Worm (Caenorhabditis elegans) whole organism, dauer: Measurements from ENCODE around the gene T04A8.13.

Source experiments
- unc-62 ChIP-seq: sonication (generic microtip); optimal IDR thresholded peaks from 2 replicates; lab custom pipeline; 2017; ENCODE audit warnings: missing biosample characterization, missing genetic modification reagents, missing genetic modification characterization

The T04A8.13 gene

ce11 chrIII:4693695-4694094 is 13.1 kb upstream of the T04A8.13 start, which contains the start of gene T04A8.8:
T04A8.8 (plus strand) TSS chrIII:4693995.
- no peak for TF ChIP-seq unc-62

DNA sequence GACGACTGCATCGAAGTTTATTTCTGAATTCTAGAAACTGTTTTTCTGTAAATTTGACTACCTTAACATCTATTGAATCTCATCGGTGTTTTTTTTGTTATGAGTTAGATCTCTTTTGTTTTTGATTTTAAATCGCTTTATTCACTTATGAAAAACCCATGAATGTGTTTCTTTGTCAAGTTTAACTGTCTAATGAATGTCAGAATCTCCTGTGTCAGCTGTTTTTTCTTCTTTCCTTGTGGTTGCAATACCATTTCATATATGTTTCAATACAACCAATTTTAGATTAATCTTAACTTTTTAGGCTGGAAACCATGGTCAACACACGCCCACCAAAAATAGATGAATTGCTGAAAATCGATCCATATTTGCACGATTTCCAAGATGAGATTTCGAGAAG is 11.7 kb upstream of the T04A8.13 start, which contains the start of gene T04A8.7:
T04A8.7 (plus strand) TSS at position 301 of the 400 bp plus-strand sequence.
- TF ChIP-seq unc-62: no peak

DNA sequence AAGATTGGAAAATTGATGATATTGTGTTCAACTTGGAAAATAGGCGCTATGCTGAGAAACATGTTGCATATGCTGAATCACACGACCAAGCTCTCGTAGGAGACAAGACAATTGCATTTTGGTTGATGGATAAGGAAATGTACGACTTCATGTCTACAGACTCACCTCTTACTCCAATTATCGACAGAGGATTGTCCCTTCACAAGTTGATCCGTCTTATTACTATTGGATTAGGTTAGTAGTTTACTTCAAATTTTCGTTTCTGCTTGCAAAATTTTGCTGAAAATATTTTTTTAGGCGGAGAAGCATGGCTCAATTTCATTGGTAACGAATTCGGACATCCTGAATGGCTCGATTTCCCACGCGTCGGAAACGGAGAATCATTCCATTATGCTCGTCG is 9.9 kb upstream of the T04A8.13 start:
- TF ChIP-seq unc-62: no peak

DNA sequence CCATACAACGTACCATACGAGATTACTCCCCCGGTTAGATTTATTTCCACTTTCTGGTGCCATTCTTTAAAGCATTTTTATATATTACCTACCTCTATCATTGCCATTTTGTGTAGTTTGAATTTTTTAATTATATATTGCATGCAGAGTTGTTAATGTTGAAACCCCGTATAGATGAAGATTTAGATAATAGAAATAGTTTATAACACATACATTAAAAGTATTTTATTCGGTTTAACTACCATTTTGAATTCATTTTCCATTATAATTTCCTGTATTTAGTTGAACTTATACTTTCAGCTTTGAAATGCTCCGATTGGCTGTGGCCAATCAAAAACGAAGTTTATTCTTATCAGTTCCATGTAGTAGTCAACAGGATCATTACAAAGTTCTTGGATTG is 9.0 kb upstream of the T04A8.13 start, which contains the start of gene dnj-18:
dnj-18 (plus strand) TSS at position 301 of the 400 bp plus-strand sequence.
- TF ChIP-seq unc-62: no peak

DNA sequence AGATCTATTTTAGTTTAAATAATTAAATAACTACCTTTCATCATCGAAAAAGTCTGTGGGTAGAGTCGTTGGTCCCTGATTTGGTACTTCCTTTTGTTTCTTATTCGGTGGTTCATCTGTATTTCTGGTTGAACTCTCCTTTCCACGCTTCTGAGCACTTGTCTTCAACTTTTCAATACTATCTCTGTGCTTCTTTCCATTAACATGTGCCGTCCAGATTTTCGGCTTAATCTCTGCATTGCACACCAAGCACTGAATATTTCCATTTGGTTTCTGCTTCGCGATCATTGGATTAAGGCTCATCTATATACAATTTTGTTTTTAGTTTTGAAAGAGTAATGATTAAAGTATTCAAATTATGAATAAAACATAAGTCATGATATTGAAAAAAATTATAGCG is 6.9 kb upstream of the T04A8.13 start, which contains the start of gene sel-13:
sel-13 (minus strand) TSS at position 303 of the 400 bp plus-strand sequence.
- no peak for TF ChIP-seq unc-62

- TF ChIP-seq unc-62: no peak
These were observed 2.8 kb upstream of the T04A8.13 start, which contains the start of the genes clp-2 and mrpl-16 for ce11 chrIII:4703932-4704454. clp-2 (minus strand) TSS chrIII:4704025. mrpl-16 (plus strand) TSS chrIII:4704404.

DNA sequence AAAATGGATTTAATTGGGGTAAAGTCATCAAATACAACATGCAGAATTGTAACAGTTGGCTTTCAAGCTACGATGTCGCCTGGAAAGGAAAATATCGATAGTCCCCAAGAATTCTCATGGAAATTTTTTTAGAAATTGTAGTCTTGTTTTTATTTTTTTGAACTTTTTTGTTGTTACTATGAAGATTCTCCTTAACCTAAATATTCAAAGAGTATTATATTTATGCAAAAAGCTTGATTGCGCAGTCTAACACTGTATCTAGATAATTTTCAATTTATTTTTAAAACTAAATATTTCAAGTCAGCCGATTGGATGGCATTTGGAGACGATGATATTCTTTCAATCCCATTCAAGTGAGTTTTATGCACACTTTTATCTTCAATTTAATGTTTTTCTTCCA is 1.6 kb upstream of the T04A8.13 start, which contains the start of gene pgap-2:
pgap-2 (plus strand) TSS at position 301 of the 400 bp plus-strand sequence.
- no peak for TF ChIP-seq unc-62

ce11 chrIII:4708909-4709308 is 2.1 kb downstream of the T04A8.13 start, which contains the start of gene T04A8.18:
T04A8.18 (plus strand) TSS chrIII:4709209.
- no peak for TF ChIP-seq unc-62

- no peak for TF ChIP-seq unc-62
These were observed 8.3 kb downstream of the T04A8.13 start, which contains the start of gene him-18 for ce11 chrIII:4715088-4715487. him-18 (minus strand) TSS chrIII:4715188.

DNA sequence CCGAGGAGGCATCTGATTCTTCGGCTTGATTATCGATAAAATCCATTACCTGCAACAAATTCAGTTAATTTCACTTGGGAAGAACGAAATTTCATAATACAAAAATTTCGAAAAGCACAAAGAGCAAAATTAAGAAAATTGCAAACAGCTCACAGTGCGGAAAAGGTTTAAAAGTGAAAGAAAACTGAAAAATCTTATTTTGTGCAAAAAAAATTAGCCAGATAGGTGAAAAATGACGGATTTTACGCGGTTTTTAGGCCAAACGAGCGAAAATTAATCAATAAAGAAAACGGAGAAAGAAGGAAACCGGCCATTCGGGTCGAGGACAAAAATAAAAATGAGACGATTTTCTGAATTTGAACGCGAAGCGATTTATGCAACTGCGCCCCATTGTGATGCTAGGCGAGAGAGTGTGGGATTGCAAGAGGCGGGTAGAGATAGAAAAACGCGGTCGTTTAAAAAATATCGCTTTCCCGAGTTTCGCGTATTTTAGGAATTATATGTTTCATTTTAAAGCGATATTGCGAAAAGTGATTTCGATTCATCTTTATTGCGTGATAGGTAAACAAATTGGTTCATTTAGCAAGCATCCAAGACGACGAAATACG is 13.9 kb downstream of the T04A8.13 start, which contains the start of gene emb-5:
emb-5 (minus strand) TSS at position 51 of the 608 bp plus-strand sequence.
- no peak for TF ChIP-seq unc-62

DNA sequence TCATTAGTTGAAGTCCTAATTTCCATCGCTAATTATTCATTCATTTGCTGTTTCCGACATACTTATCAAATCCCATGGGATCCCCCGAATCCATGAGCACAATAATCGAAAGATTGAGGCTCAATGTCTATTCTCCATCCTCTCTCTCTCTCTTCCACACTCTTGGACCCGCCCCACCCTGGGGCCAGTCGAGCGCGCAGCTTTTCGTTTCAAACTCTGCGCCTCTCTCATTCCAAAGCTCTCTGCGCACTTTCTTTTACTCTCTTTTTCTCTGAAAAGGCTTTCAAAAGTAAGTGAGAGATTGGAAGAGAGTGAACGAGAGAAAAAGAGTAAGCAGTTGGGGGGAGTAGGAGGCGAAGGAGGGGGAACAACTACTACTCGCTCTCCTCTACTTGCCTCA is 15.0 kb downstream of the T04A8.13 start, which contains the start of gene acy-1:
acy-1 (plus strand) TSS at position 346 of the 400 bp plus-strand sequence.
- TF ChIP-seq unc-62: no peak

ce11 chrIII:4723922-4724321 is 17.1 kb downstream of the T04A8.13 start:
- TF ChIP-seq unc-62: no peak

- TF ChIP-seq unc-62: no peak
These were observed 24.7 kb downstream of the T04A8.13 start, which contains the start of gene F17C8.3 for ce11 chrIII:4731295-4731988. F17C8.3 (plus strand) TSS chrIII:4731938.

- no peak for TF ChIP-seq unc-62
These were observed 27.3 kb downstream of the T04A8.13 start, which contains the start of gene F17C8.9 for ce11 chrIII:4734056-4734455. F17C8.9 (plus strand) TSS chrIII:4734356.

DNA sequence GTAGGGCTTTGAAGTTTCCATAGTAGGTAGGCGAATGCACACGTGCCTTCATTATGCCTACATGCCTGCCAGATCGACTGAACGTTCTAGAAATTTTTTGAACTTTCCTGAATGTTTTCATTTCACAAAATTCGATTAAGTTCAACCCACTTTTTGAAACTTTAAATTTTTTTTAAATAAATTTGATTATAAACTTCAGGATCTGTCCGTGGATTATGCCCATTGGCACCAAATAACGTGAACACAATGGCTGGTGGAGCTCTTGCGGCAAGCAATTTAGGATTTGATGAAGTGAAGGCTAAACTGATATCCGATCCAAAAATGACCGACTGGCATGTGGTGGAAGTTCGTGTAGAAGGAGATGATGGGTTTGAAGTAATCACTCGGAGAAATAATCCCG is 28.7 kb downstream of the T04A8.13 start, which contains the start of gene F17C8.7:
F17C8.7 (plus strand) TSS at position 301 of the 400 bp plus-strand sequence.
- TF ChIP-seq unc-62: no peak

DNA sequence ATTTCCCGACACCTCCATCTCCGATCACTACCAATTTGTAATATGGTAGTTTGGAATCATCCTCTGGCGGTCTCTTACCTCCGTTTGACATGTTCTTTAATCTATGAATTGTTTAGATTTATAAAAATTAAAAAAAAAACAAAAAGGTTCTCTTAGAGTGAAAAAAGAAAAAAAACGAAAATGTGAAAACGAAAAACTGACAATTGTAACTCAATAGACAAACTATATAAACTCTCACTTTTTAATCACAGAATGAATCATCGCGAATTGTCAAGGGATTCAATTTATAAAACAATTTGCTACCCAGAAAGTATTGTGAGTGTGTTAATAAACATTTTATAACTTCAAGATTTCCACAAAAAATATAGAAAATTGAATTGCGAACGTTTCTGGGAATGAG is 33.2 kb downstream of the T04A8.13 start, which contains the start of gene ras-2:
ras-2 (minus strand) TSS at position 101 of the 400 bp plus-strand sequence.
- TF ChIP-seq unc-62: no peak

- no peak for TF ChIP-seq unc-62
These were observed 34.0 kb downstream of the T04A8.13 start for ce11 chrIII:4740820-4741219.
